Fruit fly (Drosophila melanogaster): Measurements from ENCODE around the gene CG18404.

DNA sequence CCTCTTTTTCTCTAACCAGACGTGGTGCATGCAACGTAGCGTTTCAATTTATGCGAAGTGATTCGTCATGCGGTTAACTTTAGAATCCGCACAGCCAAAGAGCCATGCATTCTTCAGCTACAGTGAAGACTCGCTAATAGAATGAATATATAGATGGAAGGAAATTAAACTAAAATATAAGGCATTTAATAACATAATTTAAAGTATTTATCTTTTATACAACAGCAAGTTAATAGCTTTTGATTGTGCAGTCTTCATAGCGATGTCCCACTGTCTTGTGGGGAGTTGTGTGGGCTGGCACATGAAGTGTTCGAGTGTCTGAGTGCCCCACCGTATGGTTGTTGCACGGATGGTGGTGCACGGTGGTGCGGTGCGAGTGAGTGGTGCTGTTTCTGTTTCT is 12.4 kb downstream of the CG18404 start:
- TF ChIP-seq HLH54F (GFP tag; optimal IDR thresholded peaks at IDR 0.05), result no peak
- peak; percentile 84 for TF ChIP-seq CG17328 (GFP tag; IDR thresholded peaks at IDR 0.05)
- no peak for TF ChIP-seq Lpt (GFP tag; optimal IDR thresholded peaks at IDR 0.05)

Measured in whole organism, embryonic.